Fruit fly (Drosophila melanogaster) whole organism, embryonic: ENCODE results near the gene CG43407.
A peak's percentile ranks its signal among the peaks of the same experiment; 100 is the strongest.

Experiments used
- Atf6 ChIP-seq: fragments of 200-800 bp; sonication (Bioruptor generic); IDR thresholded peaks from 2 replicates; pipeline ENCODE4 v1.3.6; 2022; ENCODE audit warnings: missing biosample characterization, missing genetic modification characterization
- CG11560 ChIP-seq: fragments of 200-800 bp; sonication (Bioruptor generic); IDR thresholded peaks from 3 replicates; pipeline ENCODE4 v1.3.6; 2022; ENCODE audit warnings: missing biosample characterization, missing genetic modification characterization
- CG12071 ChIP-seq: fragments of 200-800 bp; sonication (Bioruptor generic); optimal IDR thresholded peaks from 3 replicates; lab custom pipeline; 2018; ENCODE audit warnings: missing biosample characterization, mild to moderate bottlenecking, missing genetic modification characterization
- CG12659 ChIP-seq: fragments of 200-800 bp; sonication (Bioruptor generic); optimal IDR thresholded peaks from 3 replicates; lab custom pipeline; 2017; ENCODE audit warnings: mild to moderate bottlenecking, missing biosample characterization, missing genetic modification reagents, missing genetic modification characterization
- CG14441 ChIP-seq: fragments of 200-800 bp; sonication (Bioruptor generic); IDR thresholded peaks from 2 replicates; pipeline ENCODE4 v1.3.6; 2022; ENCODE audit warnings: missing biosample characterization, missing genetic modification characterization
- CG14667 ChIP-seq: fragments of 200-800 bp; sonication (Bioruptor generic); IDR thresholded peaks from 2 replicates; pipeline ENCODE4 v1.3.6; 2022; ENCODE audit warnings: missing biosample characterization, missing genetic modification characterization
- CG15479 ChIP-seq: fragments of 200-800 bp; sonication (Bioruptor generic); optimal IDR thresholded peaks from 3 replicates; lab custom pipeline; 2019; ENCODE audit warnings: missing biosample characterization, mild to moderate bottlenecking, missing genetic modification characterization, moderate library complexity
- CG1647 ChIP-seq: fragments of 200-800 bp; sonication (Bioruptor generic); optimal IDR thresholded peaks from 3 replicates; lab custom pipeline; 2016; ENCODE audit warnings: missing biosample characterization, missing genetic modification characterization
- CG17829 ChIP-seq: fragments of 200-800 bp; optimal IDR thresholded peaks from 2 replicates; lab custom pipeline; 2019; ENCODE audit warnings: missing biosample characterization, mild to moderate bottlenecking, missing genetic modification characterization, moderate library complexity
- CG2129 ChIP-seq: fragments of 200-800 bp; sonication (Bioruptor generic); IDR thresholded peaks from 2 replicates; pipeline ENCODE4 v1.3.6; 2022; ENCODE audit warnings: missing biosample characterization, missing genetic modification characterization; ENCODE audit not compliant: partially characterized antibody
- CG2712 ChIP-seq: fragments of 200-800 bp; optimal IDR thresholded peaks from 3 replicates; lab custom pipeline; 2019; ENCODE audit warnings: missing biosample characterization, mild to moderate bottlenecking, missing genetic modification characterization, moderate library complexity
- CG3726 ChIP-seq: fragments of 200-800 bp; sonication (Bioruptor generic); IDR thresholded peaks from 3 replicates; pipeline ENCODE4, ENCODE4 v1.3.6; 2022; ENCODE audit warnings: missing biosample characterization, missing genetic modification characterization
- CG4328 ChIP-seq: fragments of 200-800 bp; sonication (Bioruptor generic); optimal IDR thresholded peaks from 3 replicates; lab custom pipeline; 2017; ENCODE audit warnings: missing biosample characterization, missing genetic modification reagents, missing genetic modification characterization
- CG4360 ChIP-seq: fragments of 200-800 bp; sonication (Bioruptor generic); IDR thresholded peaks from 2 replicates; pipeline ENCODE4 v1.3.6; 2022; ENCODE audit warnings: missing biosample characterization, missing genetic modification characterization
- CG8089 ChIP-seq: fragments of 200-800 bp; sonication (Bioruptor generic); optimal IDR thresholded peaks from 3 replicates; lab custom pipeline; 2016; ENCODE audit warnings: missing biosample characterization, missing genetic modification characterization
- CrebB ChIP-seq: fragments of 200-800 bp; sonication (Bioruptor generic); optimal IDR thresholded peaks from 3 replicates; lab custom pipeline; 2018; ENCODE audit warnings: missing biosample characterization, mild to moderate bottlenecking, missing genetic modification characterization
- D ChIP-seq, 2 experiments: fragments of 200-800 bp in 1 of 2; fragments of >200 bp in 1 of 2; sonication (Bioruptor generic) in 1 of 2; optimal IDR thresholded peaks; 2 replicates in 1 of 2; 3 replicates in 1 of 2; lab custom pipeline; 2017; ENCODE audit warnings: mild to moderate bottlenecking in 1 of 2, missing biosample characterization in 1 of 2, missing genetic modification characterization in 1 of 2, missing genetic modification reagents in 1 of 2
- Dek ChIP-seq: fragments of 200-800 bp; sonication (Bioruptor generic); optimal IDR thresholded peaks from 3 replicates; lab custom pipeline; 2019; ENCODE audit warnings: missing biosample characterization, mild to moderate bottlenecking, missing genetic modification characterization, moderate library complexity
- Dfd ChIP-seq, 2 experiments: fragments of >200 bp; optimal IDR thresholded peaks; 2 replicates each; lab custom pipeline; 2017; ENCODE audit warnings: missing biosample characterization in 2 of 2, missing genetic modification characterization in 2 of 2
- Eip74EF ChIP-seq, 2 experiments: fragments of 200-800 bp in 1 of 2; fragments of >200 bp in 1 of 2; sonication (Bioruptor generic) in 1 of 2; optimal IDR thresholded peaks; 2 replicates each; lab custom pipeline; 2017 to 2019; ENCODE audit warnings: missing biosample characterization in 2 of 2, missing genetic modification characterization in 2 of 2, mild to moderate bottlenecking in 1 of 2, moderate library complexity in 1 of 2
- Ets65A ChIP-seq: fragments of 200-800 bp; sonication (Bioruptor generic); peaks from one replicate; lab custom pipeline; 2016; ENCODE audit warnings: missing biosample characterization, missing genetic modification characterization
- MTF-1 ChIP-seq: fragments of 200-800 bp; sonication (Bioruptor generic); optimal IDR thresholded peaks from 2 replicates; lab custom pipeline; 2018; ENCODE audit warnings: missing biosample characterization, mild to moderate bottlenecking, missing genetic modification characterization, borderline replicate concordance
- Pdp1 ChIP-seq, 2 experiments: fragments of 200-800 bp; sonication (Bioruptor generic); optimal IDR thresholded peaks; 3 replicates each; lab custom pipeline; 2016; ENCODE audit warnings: missing biosample characterization in 2 of 2, missing genetic modification characterization in 2 of 2, mild to moderate bottlenecking in 1 of 2, moderate library complexity in 1 of 2
- Poxn ChIP-seq: fragments of 200-800 bp; sonication (Bioruptor generic); IDR thresholded peaks from 2 replicates; pipeline ENCODE4 v1.3.6; 2022; ENCODE audit warnings: missing biosample characterization, missing genetic modification characterization
- Scr ChIP-seq: fragments of 200-800 bp; sonication (Bioruptor generic); IDR thresholded peaks from 2 replicates; pipeline ENCODE4 v1.3.6; 2022; ENCODE audit warnings: missing biosample characterization, missing genetic modification characterization; ENCODE audit not compliant: partially characterized antibody
- Stat92E ChIP-seq, 3 experiments: fragments of >200 bp in 2 of 3; fragments of 200-800 bp in 1 of 3; sonication (Bioruptor generic) in 1 of 3; optimal IDR thresholded peaks; 2 replicates each; lab custom pipeline; 2017 to 2019; ENCODE audit warnings: missing biosample characterization in 3 of 3, missing genetic modification characterization in 3 of 3, mild to moderate bottlenecking in 1 of 3, moderate library complexity in 1 of 3
- Trl ChIP-seq, 3 experiments: fragments of >200 bp in 2 of 3; fragments of 200-800 bp in 1 of 3; sonication (Bioruptor generic) in 1 of 3; optimal IDR thresholded peaks; 2 replicates in 1 of 3; 3 replicates in 2 of 3; lab custom pipeline; 2016 to 2017; ENCODE audit warnings: missing biosample characterization in 1 of 3, missing genetic modification characterization in 1 of 3
- ato ChIP-seq: fragments of 200-800 bp; sonication (Bioruptor generic); IDR thresholded peaks from 2 replicates; pipeline ENCODE4 v1.3.6; 2022; ENCODE audit warnings: missing biosample characterization, missing genetic modification characterization; ENCODE audit not compliant: partially characterized antibody
- bigmax ChIP-seq: fragments of 200-800 bp; sonication (Bioruptor generic); optimal IDR thresholded peaks from 2 replicates; lab custom pipeline; 2018; ENCODE audit warnings: missing biosample characterization, mild to moderate bottlenecking, missing genetic modification characterization
- cad ChIP-seq: fragments of >200 bp; optimal IDR thresholded peaks from 2 replicates; lab custom pipeline; 2017; ENCODE audit warnings: missing biosample characterization, missing genetic modification characterization
- caup ChIP-seq: fragments of 200-800 bp; sonication (Bioruptor generic); optimal IDR thresholded peaks from 3 replicates; lab custom pipeline; 2017; ENCODE audit warnings: missing biosample characterization, mild to moderate bottlenecking, missing genetic modification characterization, moderate library complexity; ENCODE audit not compliant: severe bottlenecking
- cg ChIP-seq: fragments of 200-800 bp; sonication (Bioruptor generic); optimal IDR thresholded peaks from 3 replicates; lab custom pipeline; 2019; ENCODE audit warnings: missing biosample characterization, mild to moderate bottlenecking, missing genetic modification characterization, moderate library complexity
- croc ChIP-seq: fragments of 200-800 bp; sonication (Bioruptor generic); conservative IDR thresholded peaks from 3 replicates; pipeline ENCODE4 v1.3.6; 2022; ENCODE audit warnings: missing biosample characterization, missing genetic modification characterization
- da ChIP-seq: fragments of 200-800 bp; sonication (Bioruptor generic); optimal IDR thresholded peaks from 2 replicates; lab custom pipeline; 2016; ENCODE audit warnings: missing biosample characterization, missing genetic modification characterization
- danr ChIP-seq: fragments of 200-800 bp; sonication (Bioruptor generic); IDR thresholded peaks from 2 replicates; pipeline ENCODE4 v1.3.6; 2022; ENCODE audit warnings: missing biosample characterization, missing genetic modification characterization
- kni ChIP-seq: fragments of 200-800 bp; sonication (Bioruptor generic); optimal IDR thresholded peaks from 3 replicates; lab custom pipeline; 2017; ENCODE audit warnings: mild to moderate bottlenecking, missing biosample characterization, missing genetic modification reagents, missing genetic modification characterization
- lab ChIP-seq: fragments of 200-800 bp; sonication (Bioruptor generic); optimal IDR thresholded peaks from 3 replicates; lab custom pipeline; 2017; ENCODE audit warnings: missing biosample characterization, missing genetic modification characterization, mild to moderate bottlenecking, moderate library complexity, missing genetic modification reagents
- lilli ChIP-seq: fragments of 200-800 bp; sonication (Bioruptor generic); optimal IDR thresholded peaks from 3 replicates; lab custom pipeline; 2016; ENCODE audit warnings: missing biosample characterization, missing genetic modification characterization
- mld ChIP-seq: fragments of 200-800 bp; sonication (Bioruptor generic); IDR thresholded peaks from 3 replicates; pipeline ENCODE4 v1.3.6; 2022; ENCODE audit warnings: missing biosample characterization, missing genetic modification characterization; ENCODE audit not compliant: partially characterized antibody
- psq ChIP-seq: fragments of 200-800 bp; sonication (Bioruptor generic); optimal IDR thresholded peaks from 2 replicates; lab custom pipeline; 2017; ENCODE audit warnings: missing biosample characterization, missing genetic modification characterization
- pzg ChIP-seq: fragments of 200-800 bp; sonication (Bioruptor generic); optimal IDR thresholded peaks from 3 replicates; lab custom pipeline; 2018; ENCODE audit warnings: missing biosample characterization, mild to moderate bottlenecking, missing genetic modification characterization, moderate library complexity
- slou ChIP-seq: fragments of 200-800 bp; sonication (Bioruptor generic); optimal IDR thresholded peaks from 3 replicates; lab custom pipeline; 2016; ENCODE audit warnings: missing biosample characterization, missing genetic modification characterization
- twi ChIP-seq: fragments of 200-800 bp; optimal IDR thresholded peaks from 2 replicates; lab custom pipeline; 2019; ENCODE audit warnings: missing biosample characterization, mild to moderate bottlenecking, missing genetic modification characterization, moderate library complexity
- tx ChIP-seq: fragments of 200-800 bp; sonication (Bioruptor generic); optimal IDR thresholded peaks from 2 replicates; lab custom pipeline; 2016; ENCODE audit warnings: missing biosample characterization, missing genetic modification characterization
- unc-4 ChIP-seq: fragments of 200-800 bp; sonication (Bioruptor generic); IDR thresholded peaks from 2 replicates; pipeline ENCODE4 v1.3.6; 2022; ENCODE audit warnings: missing biosample characterization, missing genetic modification characterization; ENCODE audit not compliant: partially characterized antibody
- zen ChIP-seq: fragments of 200-800 bp; sonication (Bioruptor generic); optimal IDR thresholded peaks from 3 replicates; lab custom pipeline; 2018; ENCODE audit warnings: missing biosample characterization, mild to moderate bottlenecking, missing genetic modification characterization, moderate library complexity

CG43407 gene

DNA sequence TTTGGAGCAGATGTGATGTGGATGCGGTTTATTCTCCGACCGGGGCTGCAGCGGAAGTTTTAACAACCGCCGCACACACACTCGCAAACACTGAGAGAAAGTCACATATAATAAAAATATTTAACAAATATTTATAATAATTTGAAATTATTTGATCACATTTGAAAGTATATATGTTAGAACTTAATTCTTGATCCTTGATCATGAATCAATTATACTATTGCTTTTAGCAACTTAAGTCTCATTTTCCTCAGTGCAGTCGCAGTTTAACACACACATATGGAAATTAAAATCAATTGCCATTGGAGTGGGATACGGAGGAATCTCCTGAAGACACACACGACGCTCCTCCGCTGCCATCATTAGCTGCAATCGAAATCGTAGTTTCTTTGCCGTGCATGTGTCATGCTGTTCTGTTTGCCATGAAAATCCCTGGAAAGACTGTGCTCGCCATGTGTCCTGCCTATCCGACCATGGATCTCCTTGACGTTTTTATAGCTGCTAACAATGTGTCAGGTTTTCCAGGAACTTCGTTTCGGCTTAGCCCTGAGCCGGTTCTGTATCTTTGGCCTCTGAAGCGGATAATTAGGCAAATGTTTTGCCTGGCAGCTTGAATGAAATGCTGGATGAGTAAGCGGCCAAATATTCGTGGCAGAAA lies 19.9 kb downstream of the CG43407 start (continued):
- TF ChIP-seq slou (GFP tag; lab: Kevin White, UChicago) (no peak), CG2712 (peak; percentile 94), MTF-1 (peak; percentile 35)

DNA sequence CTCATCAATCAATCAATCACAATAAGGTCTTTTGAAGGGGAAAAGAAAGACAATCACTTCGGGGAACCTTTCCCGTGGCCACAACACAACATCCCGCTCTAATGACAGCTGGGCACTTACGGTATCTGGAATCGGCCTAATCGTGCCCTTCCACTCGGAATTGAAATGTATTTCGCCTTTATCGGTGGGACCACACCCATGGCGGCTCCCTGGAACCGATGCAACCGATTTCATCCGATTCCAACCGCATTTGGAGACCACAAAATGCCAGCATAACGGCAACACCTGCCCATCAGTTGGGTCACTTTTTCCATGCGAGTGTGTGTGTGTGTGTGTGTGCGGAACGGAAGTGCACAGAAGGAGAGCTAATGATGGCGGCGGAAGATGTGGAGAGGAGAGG lies 20.5 kb downstream of the CG43407 start:
- TF ChIP-seq unc-4 (GFP tag; lab: Robert Waterston, UW) (no peak), CG12071 (GFP tag; lab: Kevin White, UChicago) (no peak), Stat92E (GFP tag; optimal IDR thresholded peaks at IDR 0.05; lab: Kevin White, UChicago) (peak in 1 of 3 experiments; percentile 87), CG4360 (GFP tag; lab: Robert Waterston, UW) (no peak), CG11560 (no peak), lab (GFP tag; lab: Kevin White, UChicago) (peak; percentile 2), kni (GFP tag; lab: Kevin White, UChicago) (peak; percentile 55), cg (peak; percentile 40), CG8089 (GFP tag; lab: Kevin White, UChicago) (no peak), CG12659 (no peak)

DNA sequence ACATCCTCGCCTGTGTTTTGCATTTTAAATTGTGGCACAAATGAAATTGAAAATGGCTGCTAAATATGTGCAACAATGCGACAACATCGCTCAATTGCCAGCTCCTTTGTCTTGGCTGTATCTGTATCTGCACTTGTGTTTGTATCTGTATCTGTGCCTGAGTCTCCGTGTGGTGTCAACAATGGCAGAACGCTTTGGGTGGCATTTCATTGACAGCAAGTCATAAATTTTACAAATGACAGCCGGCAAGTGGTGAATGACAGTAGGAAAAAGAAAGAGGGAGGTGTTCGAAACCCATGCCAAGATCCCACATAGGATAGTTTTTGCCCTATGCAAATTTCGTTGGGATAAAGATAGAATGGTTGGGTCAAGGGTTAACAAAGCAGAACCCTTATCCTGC lies 21.3 kb downstream of the CG43407 start:
- no peak for TF ChIP-seq Pdp1 (GFP tag; optimal IDR thresholded peaks at IDR 0.05; lab: Kevin White, UChicago)
- peak; percentile 58 for TF ChIP-seq cad
- TF ChIP-seq CG15479 (GFP tag; lab: Kevin White, UChicago): peak; percentile 43
- no peak for TF ChIP-seq lilli (GFP tag; lab: Kevin White, UChicago)
- TF ChIP-seq Dfd (GFP tag; optimal IDR thresholded peaks at IDR 0.05; lab: Kevin White, UChicago): no peak
- peak; percentile 63 for TF ChIP-seq D (optimal IDR thresholded peaks at IDR 0.05; lab: Kevin White, UChicago)
- TF ChIP-seq D (GFP tag; optimal IDR thresholded peaks at IDR 0.05; lab: Kevin White, UChicago): no peak
- TF ChIP-seq zen: peak; percentile 48
- TF ChIP-seq caup (GFP tag; lab: Kevin White, UChicago): no peak
- no peak for TF ChIP-seq tx (GFP tag; lab: Kevin White, UChicago)
- TF ChIP-seq croc (GFP tag; lab: Robert Waterston, UW): no peak
- TF ChIP-seq CG17829 (tag; lab: Kevin White, UChicago): no peak
- no peak for TF ChIP-seq pzg (GFP tag; lab: Kevin White, UChicago)
- TF ChIP-seq ato (GFP tag; lab: Robert Waterston, UW): no peak
- no peak for TF ChIP-seq Eip74EF (GFP tag; optimal IDR thresholded peaks at IDR 0.05; lab: Kevin White, UChicago)
- TF ChIP-seq Trl (optimal IDR thresholded peaks at IDR 0.05; lab: Kevin White, UChicago): no peak
- TF ChIP-seq Trl (GFP tag; optimal IDR thresholded peaks at IDR 0.05; lab: Kevin White, UChicago): no peak
- no peak for TF ChIP-seq bigmax (GFP tag; lab: Kevin White, UChicago)
- no peak for TF ChIP-seq da (GFP tag; lab: Kevin White, UChicago)
- no peak for TF ChIP-seq Dek
- TF ChIP-seq psq (GFP tag; lab: Kevin White, UChicago): no peak
- no peak for TF ChIP-seq CG14441 (GFP tag; lab: Robert Waterston, UW)
- peak; percentile 59 for TF ChIP-seq twi
- TF ChIP-seq Poxn: no peak
- TF ChIP-seq CG4328 (GFP tag; lab: Kevin White, UChicago): no peak
- TF ChIP-seq Ets65A: no peak
- TF ChIP-seq CG3726 (GFP tag; lab: Robert Waterston, UW): no peak
- TF ChIP-seq CrebB (tag; lab: Kevin White, UChicago): no peak
- TF ChIP-seq mld (GFP tag; lab: Robert Waterston, UW): no peak
- no peak for TF ChIP-seq CG14667 (GFP tag; lab: Robert Waterston, UW)
- no peak for TF ChIP-seq danr (GFP tag; lab: Robert Waterston, UW)
- no peak for TF ChIP-seq CG2129
- no peak for TF ChIP-seq Atf6 (GFP tag; lab: Robert Waterston, UW)
- TF ChIP-seq Scr (GFP tag; lab: Robert Waterston, UW): no peak
- TF ChIP-seq CG1647 (GFP tag; lab: Kevin White, UChicago): no peak
